Fruit fly (Drosophila melanogaster) whole organism, adult: ENCODE results near the gene CG14326.

Source experiments
- CG5204 ChIP-seq: fragments of 200-800 bp; sonication (Bioruptor generic); optimal IDR thresholded peaks from 2 replicates; lab custom pipeline; 2016; ENCODE audit warnings: missing biosample characterization, missing genetic modification characterization
- Clk ChIP-seq: fragments of 200-800 bp; sonication (Bioruptor generic); optimal IDR thresholded peaks from 2 replicates; lab custom pipeline; 2017; ENCODE audit warnings: missing biosample characterization, missing genetic modification characterization
- Crg-1 ChIP-seq: fragments of 200-800 bp; sonication (Bioruptor generic); optimal IDR thresholded peaks from 2 replicates; lab custom pipeline; 2016; ENCODE audit warnings: missing biosample characterization, missing genetic modification characterization
- cic ChIP-seq: fragments of 200-800 bp; sonication (Bioruptor generic); optimal IDR thresholded peaks from 2 replicates; lab custom pipeline; 2017; ENCODE audit warnings: missing biosample characterization, mild to moderate bottlenecking, missing genetic modification characterization, moderate library complexity

- TF ChIP-seq cic (no peak), CG5204 (no peak), Clk (no peak), Crg-1 (GFP tag; lab: Kevin White, UChicago) (no peak)
Observed at dm6 chr3R:17603717-17604116, 15.2 kb upstream of the CG14326 start.
